Fruit fly (Drosophila melanogaster): ENCODE results near the gene LManII.

DNA sequence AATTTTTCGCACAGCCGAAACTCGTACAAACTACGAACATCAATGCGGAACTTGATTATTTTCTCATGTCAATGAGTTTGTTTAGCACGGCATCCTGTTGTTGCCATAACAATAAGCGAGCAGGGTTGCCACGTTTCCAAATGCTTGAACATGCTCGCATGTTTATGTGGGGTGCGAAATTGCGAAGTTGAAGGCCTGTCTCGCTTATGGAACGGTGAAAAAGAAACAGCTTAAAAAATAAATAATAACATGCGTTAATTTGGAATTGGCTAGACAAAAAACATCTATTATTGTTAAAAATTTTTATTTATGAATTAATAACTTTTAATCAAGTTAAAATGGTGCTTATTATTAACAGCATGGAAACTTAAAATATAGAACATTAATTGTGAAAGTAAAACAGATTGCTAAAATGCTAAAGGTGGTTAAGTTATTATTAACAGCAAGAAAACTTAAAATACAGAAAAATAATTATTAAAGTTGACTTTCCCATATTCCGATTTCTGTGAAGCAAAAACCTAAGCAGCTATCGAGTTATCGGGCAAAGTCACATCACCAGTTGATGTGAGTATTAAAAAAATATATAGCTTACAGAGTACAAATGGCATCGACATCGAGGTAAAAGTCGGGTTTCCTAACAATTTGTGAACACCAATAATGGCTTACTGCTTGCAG is 26.5 kb upstream of the LManII start, which contains the start of the genes Bug22 and TfIIB:
- TF ChIP-seq Myc (optimal IDR thresholded peaks at IDR 0.05): no peak
- TF ChIP-seq psq (optimal IDR thresholded peaks at IDR 0.05): no peak

Measured in Kc167 (cell line).